Worm (Caenorhabditis elegans): ENCODE results near the gene ZK418.6.

The ZK418.6 gene

DNA sequence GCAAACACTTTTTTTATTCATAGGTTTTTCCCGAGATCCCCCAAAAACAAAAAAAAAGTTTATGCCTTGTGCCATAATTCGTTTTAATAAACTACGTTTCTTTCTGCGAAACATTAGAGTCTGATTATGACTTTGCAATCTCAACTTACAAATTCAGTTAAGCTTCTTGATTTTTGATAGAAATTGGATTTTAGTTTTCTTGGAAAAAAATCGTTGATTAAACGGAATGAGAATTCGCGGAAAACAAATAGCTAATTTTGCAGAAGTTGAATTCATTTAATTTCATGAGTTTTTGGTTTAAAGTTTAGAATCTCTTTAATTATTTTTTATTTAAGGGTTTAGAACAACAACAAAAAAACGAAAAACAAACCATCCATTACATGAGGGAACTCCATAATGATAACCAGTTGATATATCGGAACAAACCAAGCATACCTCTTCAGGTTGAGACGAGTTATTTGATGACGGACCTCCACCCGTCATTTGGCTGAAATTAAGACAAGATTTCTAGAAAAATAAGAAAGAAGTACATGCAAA, 36.4 kb upstream of the ZK418.6 start, which contains the start of gene nhr-10:
TSS of gene nhr-10 (minus strand) at position 487 of the 537 bp plus-strand sequence.
- peak in 1 of 2 experiments; percentile 44 for TF ChIP-seq lsy-2 (tag; optimal IDR thresholded peaks at IDR 0.05)
- TF ChIP-seq nhr-11 (tag; optimal IDR thresholded peaks at IDR 0.05), result peak; percentile 34
- 0 out of 2 replicates have a peak, but pooled peaks have one; percentile 45 for TF ChIP-seq egl-43 (GFP tag; IDR thresholded peaks at IDR 0.05)
- TF ChIP-seq hmg-1.1 (GFP tag; IDR thresholded peaks at IDR 0.05), result no peak
- TF ChIP-seq ces-1 (GFP tag; optimal IDR thresholded peaks at IDR 0.05), result peak; percentile 7

DNA sequence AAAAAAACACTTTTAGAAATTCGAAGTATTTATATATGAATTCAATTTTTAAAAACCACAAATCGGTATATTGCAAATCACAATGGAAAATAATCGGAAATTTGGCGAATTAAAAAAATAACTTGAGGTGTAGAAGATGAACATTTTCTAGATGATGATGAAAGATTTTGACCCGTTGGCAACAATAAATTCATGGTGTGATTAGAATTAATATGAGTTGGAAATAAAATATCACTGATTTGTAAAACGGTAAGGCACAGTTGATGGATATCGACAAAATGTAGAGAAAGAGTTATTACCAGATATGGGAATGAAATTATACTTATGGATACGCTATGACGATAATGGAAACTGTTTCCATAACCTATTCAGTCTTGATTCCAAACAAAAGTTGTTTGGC, 33.6 kb upstream of the ZK418.6 start:
- TF ChIP-seq F10B5.3 (tag; optimal IDR thresholded peaks at IDR 0.05), result no peak
- peak in 1 of 2 experiments; percentile 91 for TF ChIP-seq unc-62 (GFP tag; optimal IDR thresholded peaks at IDR 0.05 in 1 of 2)
- no peak for TF ChIP-seq unc-62 (tag; optimal IDR thresholded peaks at IDR 0.05)

- TF ChIP-seq dmd-9 (GFP tag; IDR thresholded peaks at IDR 0.05), result no peak
- TF ChIP-seq dmd-6 (GFP tag; IDR thresholded peaks at IDR 0.05), result no peak
- TF ChIP-seq F37D6.2 (tag; optimal IDR thresholded peaks at IDR 0.05), result no peak
- no peak for TF ChIP-seq cey-2 (tag; optimal IDR thresholded peaks at IDR 0.05; ENCODE audit: borderline replicate concordance, insufficient read depth)
- TF ChIP-seq F44E2.7 (GFP tag; IDR thresholded peaks at IDR 0.05), result no peak
- TF ChIP-seq snpc-1.2 (GFP tag; IDR thresholded peaks at IDR 0.05), result no peak
- no peak for TF ChIP-seq nhr-111 (GFP tag; optimal IDR thresholded peaks at IDR 0.05)
- TF ChIP-seq hlh-30 (tag; optimal IDR thresholded peaks at IDR 0.05; ENCODE audit: insufficient read depth), result no peak
- TF ChIP-seq ceh-32 (tag; optimal IDR thresholded peaks at IDR 0.05; ENCODE audit: poor library complexity), result no peak
- TF ChIP-seq Y105C5A.15 (GFP tag; IDR thresholded peaks at IDR 0.05), result no peak
- no peak for TF ChIP-seq F10B5.3 (tag; optimal IDR thresholded peaks at IDR 0.05)
- TF ChIP-seq lim-7 (GFP tag; IDR thresholded peaks at IDR 0.05), result no peak
- TF ChIP-seq lin-29 (GFP tag; IDR thresholded peaks at IDR 0.05), result no peak
- no peak for TF ChIP-seq daf-19 (GFP tag; conservative IDR thresholded peaks at IDR 0.05)
- TF ChIP-seq dpl-1 (GFP tag; optimal IDR thresholded peaks at IDR 0.05), result no peak
- no peak for TF ChIP-seq D1046.2 (GFP tag; IDR thresholded peaks at IDR 0.05)
- no peak for TF ChIP-seq ceh-62 (tag; optimal IDR thresholded peaks at IDR 0.05)
- no peak for TF ChIP-seq ceh-82 (tag; optimal IDR thresholded peaks at IDR 0.05)
- TF ChIP-seq Y48G9A.11 (GFP tag; IDR thresholded peaks at IDR 0.05), result no peak
Measured at ce11 chrIII:7111793-7112192, 33.2 kb upstream of the ZK418.6 start, which contains the start of gene B0280.7. Gene B0280.7, minus strand, starts transcription at chrIII:7111893.

DNA sequence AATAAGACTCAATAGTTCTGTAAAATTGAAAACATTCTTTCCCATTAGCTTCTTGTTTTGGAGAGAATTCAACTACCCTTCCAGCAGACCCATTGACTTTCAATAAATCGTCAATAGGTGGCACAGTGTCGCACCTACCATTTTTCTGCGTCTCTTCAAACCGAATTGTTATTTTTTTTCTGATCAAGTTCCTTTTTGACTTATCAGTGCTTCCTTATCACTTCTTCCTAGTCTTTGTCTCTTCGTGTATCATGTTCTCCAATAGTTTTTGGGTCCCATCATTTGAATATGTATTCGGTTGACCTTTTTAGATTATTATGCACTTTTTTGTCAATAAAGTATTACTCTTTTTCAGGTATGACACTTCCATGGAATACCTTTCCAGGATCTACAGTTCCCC, 29.3 kb upstream of the ZK418.6 start, which contains the start of gene odd-1:
TSS of gene odd-1 (plus strand) at position 349 of the 400 bp plus-strand sequence.
- TF ChIP-seq aha-1 (tag) (peak; percentile 82), nhr-28 (tag; optimal IDR thresholded peaks at IDR 0.05) (peak; percentile 30), dve-1 (tag; optimal IDR thresholded peaks at IDR 0.05; ENCODE audit: insufficient read depth) (peak; percentile 33), F26F4.8 (GFP tag; conservative IDR thresholded peaks at IDR 0.05) (no peak), hlh-11 (tag; optimal IDR thresholded peaks at IDR 0.05) (peak; percentile 9), dmd-6 (GFP tag; IDR thresholded peaks at IDR 0.05) (peak; percentile 24; the same call in 1 of the 2 replicates), lsy-2 (tag; optimal IDR thresholded peaks at IDR 0.05) (no peak), zfp-3 (GFP tag; conservative IDR thresholded peaks at IDR 0.05) (no peak), daf-16 (GFP tag; optimal IDR thresholded peaks at IDR 0.05) (no peak), daf-16 (tag; optimal IDR thresholded peaks at IDR 0.05) (peak; percentile 49), pqm-1 (tag; optimal IDR thresholded peaks at IDR 0.05) (peak; percentile 77)
